Worm (Caenorhabditis elegans): ENCODE measurements around the gene F21C10.3.
A peak's percentile ranks its signal among the peaks of the same experiment; 100 is the strongest.

F21C10.3 gene

DNA sequence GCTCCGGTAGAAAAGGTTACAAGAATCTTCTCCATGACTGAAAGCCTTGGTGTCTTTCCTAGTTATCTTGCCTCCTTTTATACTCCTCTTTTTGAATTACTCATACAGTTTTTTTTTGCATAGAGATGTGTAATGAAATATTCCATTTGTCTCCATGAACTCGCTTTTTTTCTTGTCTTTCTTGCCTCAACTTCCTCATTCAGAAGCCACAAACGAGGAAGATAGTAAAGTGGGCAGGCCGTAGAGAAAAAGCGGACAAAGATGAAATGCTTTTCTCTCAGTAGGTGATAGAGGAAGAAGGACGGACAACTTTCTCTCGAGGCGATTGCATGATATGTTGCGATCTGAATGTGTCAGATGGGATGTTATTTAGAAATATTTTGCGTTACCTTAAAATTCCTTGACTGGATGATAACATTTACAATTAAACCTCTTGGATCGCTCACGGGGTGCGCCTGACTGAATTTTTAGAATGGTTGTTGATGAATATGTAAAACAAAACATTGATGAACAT is 35.1 kb downstream of the F21C10.3 start, which contains the start of gene col-145:
Gene col-145, minus strand, starts transcription at position 51 of the 514 bp plus-strand sequence.
- TF ChIP-seq hpl-2 (GFP tag; optimal IDR thresholded peaks at IDR 0.05) (no peak), C34B4.2 (tag; optimal IDR thresholded peaks at IDR 0.05) (no peak), elt-3 (tag; optimal IDR thresholded peaks at IDR 0.05) (peak in 1 of 6 experiments; percentile 6), ceh-90 (tag; optimal IDR thresholded peaks at IDR 0.05) (no peak), blmp-1 (tag; optimal IDR thresholded peaks at IDR 0.05) (peak; percentile 86), mep-1 (tag; optimal IDR thresholded peaks at IDR 0.05) (no peak), lin-14 (GFP tag; optimal IDR thresholded peaks at IDR 0.05) (peak; percentile 39), skn-1 (tag; optimal IDR thresholded peaks at IDR 0.05) (no peak), nhr-85 (tag) (peak; percentile 5), unc-86 (tag; optimal IDR thresholded peaks at IDR 0.05) (no peak), xbp-1 (tag; optimal IDR thresholded peaks at IDR 0.05) (no peak), snu-23 (GFP tag; optimal IDR thresholded peaks at IDR 0.05) (peak; percentile 1), ama-1 (optimal IDR thresholded peaks at IDR 0.05) (no peak)

DNA sequence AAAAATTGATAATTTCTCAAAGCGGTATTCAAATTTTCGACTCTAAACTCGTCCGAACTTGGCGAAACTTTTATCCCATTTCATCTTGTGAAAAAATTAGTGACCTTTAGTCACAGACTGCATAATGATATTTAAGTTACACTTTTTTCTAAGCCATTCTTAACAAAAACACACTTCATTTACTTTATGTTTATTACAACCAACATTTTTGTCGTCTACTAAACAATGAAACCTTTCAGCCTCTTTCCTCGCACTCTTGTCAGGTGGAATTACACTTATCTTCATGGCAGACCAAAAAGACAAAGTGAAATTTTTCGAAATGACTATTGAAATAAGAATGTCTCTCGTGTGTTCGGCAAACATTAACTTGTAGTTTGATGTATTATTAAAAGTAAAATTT is 36.0 kb downstream of the F21C10.3 start:
- TF ChIP-seq jun-1 (tag; optimal IDR thresholded peaks at IDR 0.05), result peak; percentile 42
- TF ChIP-seq nhr-71 (tag; optimal IDR thresholded peaks at IDR 0.05), result peak; percentile 50
- TF ChIP-seq aly-2 (tag; optimal IDR thresholded peaks at IDR 0.05), result peak; percentile 54
- TF ChIP-seq zip-4 (GFP tag; optimal IDR thresholded peaks at IDR 0.05), result no peak
- peak in 1 of 2 experiments; percentile 11 for TF ChIP-seq efl-1 (optimal IDR thresholded peaks at IDR 0.05)
- no peak for TF ChIP-seq efl-1 (GFP tag; optimal IDR thresholded peaks at IDR 0.05 in 1 of 2)
- TF ChIP-seq swsn-7 (tag; optimal IDR thresholded peaks at IDR 0.05), result no peak
- peak; percentile 70 for TF ChIP-seq nhr-85 (tag)
- TF ChIP-seq lsy-2 (tag; optimal IDR thresholded peaks at IDR 0.05), result peak in 1 of 2 experiments; percentile 43
- TF ChIP-seq elt-3 (tag; optimal IDR thresholded peaks at IDR 0.05), result peak in 2 of 6 experiments; percentile 35 to 46
- TF ChIP-seq unc-30 (tag; optimal IDR thresholded peaks at IDR 0.05), result no peak
- TF ChIP-seq ama-1 (optimal IDR thresholded peaks at IDR 0.05), result peak; percentile 73
- peak; percentile 21 for TF ChIP-seq nhr-47 (tag; optimal IDR thresholded peaks at IDR 0.05)
- peak; percentile 6 for TF ChIP-seq lin-14 (GFP tag; optimal IDR thresholded peaks at IDR 0.05)
- TF ChIP-seq nhr-90 (tag; optimal IDR thresholded peaks at IDR 0.05; ENCODE audit: poor library complexity), result peak; percentile 10
- no peak for TF ChIP-seq unc-98 (GFP tag; IDR thresholded peaks at IDR 0.05)
- no peak for TF ChIP-seq ets-5 (GFP tag; IDR thresholded peaks at IDR 0.05)
- TF ChIP-seq nhr-19 (GFP tag; conservative IDR thresholded peaks at IDR 0.05), result 0 out of 2 replicates have a peak, but pooled peaks have one; percentile 5

DNA sequence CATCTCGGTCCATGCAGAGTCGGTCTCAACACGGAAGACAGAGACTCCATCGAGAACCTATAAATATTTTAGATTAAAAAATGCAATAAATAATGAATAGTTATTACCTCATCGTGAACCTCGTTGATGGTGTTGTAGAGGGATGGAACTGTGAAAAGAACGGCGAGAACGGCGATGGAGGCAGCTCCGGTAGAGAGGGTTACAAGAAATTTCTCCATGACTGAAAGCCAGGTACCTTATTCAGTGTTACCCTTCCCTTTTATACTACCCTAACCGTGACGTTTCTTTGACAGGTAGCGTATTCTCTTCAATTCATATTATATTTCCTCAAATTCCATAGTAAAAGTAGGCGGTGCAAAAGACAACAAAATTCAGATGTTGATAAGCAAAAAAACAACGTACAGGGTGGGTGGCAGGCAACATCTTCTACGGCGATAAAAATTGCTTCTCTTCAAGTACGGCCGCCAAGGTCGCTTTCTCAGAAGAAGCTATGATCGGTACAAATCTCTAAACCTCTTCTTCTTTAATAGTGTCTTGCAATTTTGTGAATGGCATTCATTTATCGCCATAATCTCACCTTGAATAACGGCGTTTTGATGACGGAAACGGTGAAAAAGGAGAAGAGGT is 37.3 kb downstream of the F21C10.3 start, which contains the start of gene col-10:
Gene col-10, minus strand, starts transcription at position 235 of the 627 bp plus-strand sequence.
- TF ChIP-seq lsy-2 (tag; optimal IDR thresholded peaks at IDR 0.05), result peak in 1 of 2 experiments; percentile 7
- no peak for TF ChIP-seq nhr-11 (tag; optimal IDR thresholded peaks at IDR 0.05)
- TF ChIP-seq hlh-17 (GFP tag; optimal IDR thresholded peaks at IDR 0.05; ENCODE audit: borderline replicate concordance), result no peak
- TF ChIP-seq F16B12.6 (tag; optimal IDR thresholded peaks at IDR 0.05), result no peak
- no peak for TF ChIP-seq C04F5.9 (tag; optimal IDR thresholded peaks at IDR 0.05)
- TF ChIP-seq mef-2 (tag; optimal IDR thresholded peaks at IDR 0.05), result no peak
- TF ChIP-seq snpc-4 (tag; optimal IDR thresholded peaks at IDR 0.05), result no peak
- TF ChIP-seq unc-62 (GFP tag; optimal IDR thresholded peaks at IDR 0.05), result no peak
- TF ChIP-seq efl-3 (GFP tag; optimal IDR thresholded peaks at IDR 0.05), result no peak
- no peak for TF ChIP-seq ceh-8 (GFP tag; optimal IDR thresholded peaks at IDR 0.05)
- TF ChIP-seq zag-1 (tag; optimal IDR thresholded peaks at IDR 0.05), result no peak
- TF ChIP-seq mab-9 (GFP tag; IDR thresholded peaks at IDR 0.05), result no peak
- peak in 1 of 3 experiments; percentile 9 for TF ChIP-seq dpl-1 (GFP tag; optimal IDR thresholded peaks at IDR 0.05)
- no peak for TF ChIP-seq fos-1 (tag; optimal IDR thresholded peaks at IDR 0.05)
- no peak for TF ChIP-seq nhr-237 (tag; optimal IDR thresholded peaks at IDR 0.05)
- TF ChIP-seq egl-13 (tag; optimal IDR thresholded peaks at IDR 0.05), result no peak
- no peak for TF ChIP-seq lin-39 (tag; optimal IDR thresholded peaks at IDR 0.05)
- TF ChIP-seq ztf-11 (tag; optimal IDR thresholded peaks at IDR 0.05), result no peak
- TF ChIP-seq mdl-1 (tag; optimal IDR thresholded peaks at IDR 0.05), result no peak
- no peak for TF ChIP-seq ceh-90 (tag; optimal IDR thresholded peaks at IDR 0.05)
- no peak for TF ChIP-seq aha-1 (tag; optimal IDR thresholded peaks at IDR 0.05)
- TF ChIP-seq skn-1 (tag; optimal IDR thresholded peaks at IDR 0.05), result no peak
- no peak for TF ChIP-seq ceh-88 (GFP tag; IDR thresholded peaks at IDR 0.05)
- no peak for TF ChIP-seq fkh-10 (GFP tag; optimal IDR thresholded peaks at IDR 0.05)
- TF ChIP-seq nhr-20 (tag; optimal IDR thresholded peaks at IDR 0.05), result peak; percentile 78
- peak; percentile 26 for TF ChIP-seq mep-1 (tag; optimal IDR thresholded peaks at IDR 0.05)
- peak; percentile 98 for TF ChIP-seq nhr-85 (tag)
- TF ChIP-seq dsc-1 (tag; optimal IDR thresholded peaks at IDR 0.05), result no peak

Data from whole organism, L1 larva.